Fruit fly (Drosophila melanogaster) whole organism: Measurements from ENCODE around the gene CG34348.

Experiments used
- CG8478 ChIP-seq: fragments of >200 bp; optimal IDR thresholded peaks from 2 replicates; lab custom pipeline; 2018; ENCODE audit warnings: inconsistent platforms
- Dll ChIP-seq: fragments of >200 bp; optimal IDR thresholded peaks from 2 replicates; lab custom pipeline; 2017
- EcR ChIP-seq, 2 experiments: fragments of >200 bp; optimal IDR thresholded peaks; 2 replicates each; lab custom pipeline; 2017; ENCODE audit warnings: missing biosample characterization in 2 of 2, missing genetic modification characterization in 2 of 2, missing genetic modification reagents in 2 of 2
- pan ChIP-seq: fragments of >200 bp; optimal IDR thresholded peaks from 2 replicates; lab custom pipeline; 2017
- psq ChIP-seq: fragments of >200 bp; optimal IDR thresholded peaks from 2 replicates; lab custom pipeline; 2017
- usp ChIP-seq: fragments of >200 bp; optimal IDR thresholded peaks from 2 replicates; lab custom pipeline; 2017; ENCODE audit warnings: missing biosample characterization, missing genetic modification characterization, mixed read lengths

CG34348 gene

dm6 chrX:11367783-11368509 lies 28.3 kb downstream of the CG34348 start, which contains the start of the genes hop and Tim8:
TSS of gene hop (minus strand) at chrX:11368098.
TSS of gene Tim8 (plus strand) at chrX:11368445.
- TF ChIP-seq EcR (GFP tag; optimal IDR thresholded peaks at IDR 0.05; lab: Kevin White, UChicago) (no peak), psq (no peak), CG8478 (lab: Kevin White, UChicago) (no peak), pan (lab: Kevin White, UChicago) (no peak), Dll (lab: Kevin White, UChicago) (no peak), usp (GFP tag; lab: Kevin White, UChicago) (no peak)

- no peak for TF ChIP-seq Dll (lab: Kevin White, UChicago)
- no peak for TF ChIP-seq usp (GFP tag; lab: Kevin White, UChicago)
- no peak for TF ChIP-seq EcR (GFP tag; optimal IDR thresholded peaks at IDR 0.05; lab: Kevin White, UChicago)
- no peak for TF ChIP-seq psq
- no peak for TF ChIP-seq pan (lab: Kevin White, UChicago)
- no peak for TF ChIP-seq CG8478 (lab: Kevin White, UChicago)
Observed at dm6 chrX:11369374-11369773, 29.7 kb downstream of the CG34348 start, which contains the start of gene dlg1. TSS of gene dlg1 (plus strand) at chrX:11369665.

- TF ChIP-seq usp (GFP tag; lab: Kevin White, UChicago) (no peak), CG8478 (lab: Kevin White, UChicago) (no peak), EcR (GFP tag; optimal IDR thresholded peaks at IDR 0.05; lab: Kevin White, UChicago) (no peak), Dll (lab: Kevin White, UChicago) (no peak), pan (lab: Kevin White, UChicago) (no peak), psq (no peak)
Observed at dm6 chrX:11370792-11371191, 31.1 kb downstream of the CG34348 start.

dm6 chrX:11371613-11372012 lies 31.9 kb downstream of the CG34348 start:
- no peak for TF ChIP-seq EcR (GFP tag; optimal IDR thresholded peaks at IDR 0.05; lab: Kevin White, UChicago)
- TF ChIP-seq psq, result no peak
- no peak for TF ChIP-seq usp (GFP tag; lab: Kevin White, UChicago)
- TF ChIP-seq pan (lab: Kevin White, UChicago), result no peak
- TF ChIP-seq CG8478 (lab: Kevin White, UChicago), result no peak

- TF ChIP-seq psq (no peak), Dll (lab: Kevin White, UChicago) (peak; percentile 69), usp (GFP tag; lab: Kevin White, UChicago) (no peak)
Observed at dm6 chrX:11372764-11373712, 33.4 kb downstream of the CG34348 start.

- TF ChIP-seq CG8478 (lab: Kevin White, UChicago), result no peak
- TF ChIP-seq psq, result no peak
- no peak for TF ChIP-seq Dll (lab: Kevin White, UChicago)
- no peak for TF ChIP-seq usp (GFP tag; lab: Kevin White, UChicago)
- TF ChIP-seq EcR (GFP tag; optimal IDR thresholded peaks at IDR 0.05; lab: Kevin White, UChicago), result no peak
- no peak for TF ChIP-seq pan (lab: Kevin White, UChicago)
Observed at dm6 chrX:11374320-11374719, 34.6 kb downstream of the CG34348 start.

- TF ChIP-seq usp (GFP tag; lab: Kevin White, UChicago), result no peak
- no peak for TF ChIP-seq EcR (GFP tag; optimal IDR thresholded peaks at IDR 0.05; lab: Kevin White, UChicago)
- no peak for TF ChIP-seq Dll (lab: Kevin White, UChicago)
- no peak for TF ChIP-seq CG8478 (lab: Kevin White, UChicago)
- TF ChIP-seq pan (lab: Kevin White, UChicago), result no peak
- TF ChIP-seq psq, result no peak
Observed at dm6 chrX:11378388-11378787, 38.7 kb downstream of the CG34348 start.

- TF ChIP-seq usp (GFP tag; lab: Kevin White, UChicago) (no peak), psq (no peak), pan (lab: Kevin White, UChicago) (no peak), EcR (GFP tag; optimal IDR thresholded peaks at IDR 0.05; lab: Kevin White, UChicago) (no peak), Dll (lab: Kevin White, UChicago) (no peak), CG8478 (lab: Kevin White, UChicago) (no peak)
Observed at dm6 chrX:11379139-11379538, 39.5 kb downstream of the CG34348 start.

- TF ChIP-seq usp (GFP tag; lab: Kevin White, UChicago), result no peak
- TF ChIP-seq Dll (lab: Kevin White, UChicago), result no peak
- no peak for TF ChIP-seq CG8478 (lab: Kevin White, UChicago)
- no peak for TF ChIP-seq pan (lab: Kevin White, UChicago)
- no peak for TF ChIP-seq EcR (GFP tag; optimal IDR thresholded peaks at IDR 0.05; lab: Kevin White, UChicago)
- no peak for TF ChIP-seq psq
Observed at dm6 chrX:11379747-11380146, 40.1 kb downstream of the CG34348 start.

dm6 chrX:11382588-11382987 lies 42.9 kb downstream of the CG34348 start:
- no peak for TF ChIP-seq usp (GFP tag; lab: Kevin White, UChicago)
- TF ChIP-seq CG8478 (lab: Kevin White, UChicago), result no peak
- TF ChIP-seq EcR (GFP tag; optimal IDR thresholded peaks at IDR 0.05; lab: Kevin White, UChicago), result no peak
- TF ChIP-seq psq, result no peak
- no peak for TF ChIP-seq Dll (lab: Kevin White, UChicago)
- no peak for TF ChIP-seq pan (lab: Kevin White, UChicago)

- TF ChIP-seq pan (lab: Kevin White, UChicago), result no peak
- no peak for TF ChIP-seq EcR (GFP tag; optimal IDR thresholded peaks at IDR 0.05; lab: Kevin White, UChicago)
- TF ChIP-seq Dll (lab: Kevin White, UChicago), result no peak
- TF ChIP-seq CG8478 (lab: Kevin White, UChicago), result no peak
- no peak for TF ChIP-seq usp (GFP tag; lab: Kevin White, UChicago)
- TF ChIP-seq psq, result no peak
Observed at dm6 chrX:11383530-11383929, 43.9 kb downstream of the CG34348 start.
